Fruit fly (Drosophila melanogaster) whole organism, embryonic: Measurements from ENCODE around the gene Fnta.

Experiments
- ATbp ChIP-seq: fragments of 200-800 bp; sonication (Bioruptor generic); optimal IDR thresholded peaks from 2 replicates; lab custom pipeline; 2017; ENCODE audit warnings: missing biosample characterization, mild to moderate bottlenecking, missing genetic modification characterization, missing genetic modification reagents
- B-H2 ChIP-seq: fragments of 200-800 bp; sonication (Bioruptor generic); optimal IDR thresholded peaks from 2 replicates; lab custom pipeline; 2018; ENCODE audit warnings: missing biosample characterization, mild to moderate bottlenecking, missing genetic modification characterization
- CG11093 ChIP-seq: fragments of 200-800 bp; sonication (Bioruptor generic); IDR thresholded peaks from 3 replicates; pipeline ENCODE4 v1.3.6; 2022; ENCODE audit warnings: missing biosample characterization, missing genetic modification characterization
- CG11560 ChIP-seq: fragments of 200-800 bp; sonication (Bioruptor generic); IDR thresholded peaks from 3 replicates; pipeline ENCODE4 v1.3.6; 2022; ENCODE audit warnings: missing biosample characterization, missing genetic modification characterization
- CG11695 ChIP-seq: fragments of 200-800 bp; sonication (Bioruptor generic); IDR thresholded peaks from 3 replicates; pipeline ENCODE4 v1.3.6; 2022; ENCODE audit warnings: missing biosample characterization, missing genetic modification characterization
- CG14050 ChIP-seq: fragments of 200-800 bp; sonication (Bioruptor generic); IDR thresholded peaks from 3 replicates; pipeline ENCODE4 v1.3.6; 2022; ENCODE audit warnings: missing biosample characterization, missing genetic modification characterization
- CG14441 ChIP-seq: fragments of 200-800 bp; sonication (Bioruptor generic); IDR thresholded peaks from 2 replicates; pipeline ENCODE4 v1.3.6; 2022; ENCODE audit warnings: missing biosample characterization, missing genetic modification characterization
- CG16815 ChIP-seq: fragments of 200-800 bp; sonication (Bioruptor generic); optimal IDR thresholded peaks from 3 replicates; lab custom pipeline; 2017; ENCODE audit warnings: missing biosample characterization, mild to moderate bottlenecking, missing genetic modification characterization
- CG17568 ChIP-seq: fragments of 200-800 bp; sonication (Bioruptor generic); optimal IDR thresholded peaks from 2 replicates; lab custom pipeline; 2018; ENCODE audit warnings: missing biosample characterization, mild to moderate bottlenecking, missing genetic modification characterization, moderate library complexity
- CG18599 ChIP-seq: fragments of 200-800 bp; sonication (Bioruptor generic); optimal IDR thresholded peaks from 3 replicates; lab custom pipeline; 2017; ENCODE audit warnings: missing biosample characterization, missing genetic modification characterization, mild to moderate bottlenecking, moderate library complexity, missing genetic modification reagents
- CG2129 ChIP-seq: fragments of 200-800 bp; sonication (Bioruptor generic); IDR thresholded peaks from 2 replicates; pipeline ENCODE4 v1.3.6; 2022; ENCODE audit warnings: missing biosample characterization, missing genetic modification characterization; ENCODE audit not compliant: partially characterized antibody
- CG33557 ChIP-seq: fragments of 200-800 bp; sonication (Bioruptor generic); optimal IDR thresholded peaks from 2 replicates; lab custom pipeline; 2019; ENCODE audit warnings: missing biosample characterization, mild to moderate bottlenecking, missing genetic modification characterization, moderate library complexity
- CG5180 ChIP-seq: fragments of 200-800 bp; sonication (Bioruptor generic); optimal IDR thresholded peaks from 3 replicates; lab custom pipeline; 2017; ENCODE audit warnings: missing biosample characterization, missing genetic modification characterization, mild to moderate bottlenecking, moderate library complexity, missing genetic modification reagents
- CG7556 ChIP-seq: fragments of 200-800 bp; sonication (Bioruptor generic); optimal IDR thresholded peaks from 2 replicates; lab custom pipeline; 2017; ENCODE audit warnings: missing biosample characterization, mild to moderate bottlenecking, missing genetic modification characterization
- Doc3 ChIP-seq: fragments of 200-800 bp; sonication (Bioruptor generic); IDR thresholded peaks from 3 replicates; pipeline ENCODE4 v1.3.6; 2022; ENCODE audit warnings: missing biosample characterization, missing genetic modification characterization; ENCODE audit not compliant: partially characterized antibody
- E2f2 ChIP-seq: fragments of 200-800 bp; sonication (Bioruptor generic); IDR thresholded peaks from 2 replicates; pipeline ENCODE4 v1.3.6; 2022; ENCODE audit warnings: missing biosample characterization, missing genetic modification characterization
- Gug ChIP-seq: fragments of 200-800 bp; sonication (Bioruptor generic); IDR thresholded peaks from 4 replicates; pipeline ENCODE4 v1.3.6; 2022; ENCODE audit warnings: missing biosample characterization, missing genetic modification characterization
- Hr78 ChIP-seq, 2 experiments: fragments of 200-800 bp in 1 of 2; fragments of >200 bp in 1 of 2; sonication (Bioruptor generic) in 1 of 2; optimal IDR thresholded peaks; 2 replicates each; lab custom pipeline; 2017 to 2019; ENCODE audit warnings: missing biosample characterization in 2 of 2, missing genetic modification characterization in 2 of 2, mild to moderate bottlenecking in 1 of 2, moderate library complexity in 1 of 2
- Mad ChIP-seq: fragments of 200-800 bp; sonication (Bioruptor generic); optimal IDR thresholded peaks from 2 replicates; lab custom pipeline; 2016; ENCODE audit warnings: missing biosample characterization, missing genetic modification characterization
- Med ChIP-seq: fragments of 200-800 bp; sonication (Bioruptor generic); peaks from one replicate; lab custom pipeline; 2016; ENCODE audit warnings: missing biosample characterization, missing genetic modification characterization, mild to moderate bottlenecking, inconsistent platforms, moderate library complexity
- Mrtf ChIP-seq: fragments of 200-800 bp; sonication (Bioruptor generic); IDR thresholded peaks from 3 replicates; pipeline ENCODE4 v1.3.6; 2022; ENCODE audit warnings: missing biosample characterization, missing genetic modification characterization
- Myb ChIP-seq: fragments of 200-800 bp; sonication (Bioruptor generic); optimal IDR thresholded peaks from 2 replicates; lab custom pipeline; 2016; ENCODE audit warnings: missing biosample characterization, missing genetic modification characterization
- NC2α ChIP-seq: fragments of 200-800 bp; sonication (Bioruptor generic); optimal IDR thresholded peaks from 2 replicates; lab custom pipeline; 2016; ENCODE audit warnings: missing biosample characterization, missing genetic modification characterization
- Neu2 ChIP-seq: fragments of 200-800 bp; sonication (Bioruptor generic); optimal IDR thresholded peaks from 3 replicates; lab custom pipeline; 2016; ENCODE audit warnings: missing biosample characterization, missing genetic modification characterization, borderline replicate concordance
- Sry-β ChIP-seq: fragments of 200-800 bp; sonication (Bioruptor generic); optimal IDR thresholded peaks from 2 replicates; lab custom pipeline; 2018; ENCODE audit warnings: missing biosample characterization, mild to moderate bottlenecking, missing genetic modification characterization, moderate library complexity
- Taf1 ChIP-seq: fragments of 200-800 bp; sonication (Bioruptor generic); IDR thresholded peaks from 2 replicates; pipeline ENCODE4 v1.3.6; 2022; ENCODE audit warnings: missing biosample characterization, missing genetic modification characterization
- Vsx1 ChIP-seq: fragments of 200-800 bp; sonication (Bioruptor generic); optimal IDR thresholded peaks from 2 replicates; lab custom pipeline; 2017; ENCODE audit warnings: missing biosample characterization, mild to moderate bottlenecking, missing genetic modification characterization, missing genetic modification reagents
- ab ChIP-seq: fragments of 200-800 bp; sonication (Bioruptor generic); optimal IDR thresholded peaks from 2 replicates; lab custom pipeline; 2016; ENCODE audit warnings: missing biosample characterization, missing genetic modification characterization
- aop ChIP-seq: fragments of 200-800 bp; sonication (Bioruptor generic); IDR thresholded peaks from 2 replicates; pipeline ENCODE4 v1.3.6; 2022; ENCODE audit warnings: missing biosample characterization, missing genetic modification characterization
- ara ChIP-seq: fragments of 200-800 bp; sonication (Bioruptor generic); IDR thresholded peaks from 2 replicates; pipeline ENCODE4 v1.3.6; 2022; ENCODE audit warnings: missing biosample characterization, missing genetic modification characterization
- bbx ChIP-seq: fragments of 200-800 bp; sonication (Bioruptor generic); IDR thresholded peaks from 2 replicates; pipeline ENCODE4 v1.3.6; 2022; ENCODE audit warnings: missing biosample characterization, missing genetic modification characterization; ENCODE audit not compliant: partially characterized antibody
- crc ChIP-seq: fragments of 200-800 bp; sonication (Bioruptor generic); optimal IDR thresholded peaks from 2 replicates; lab custom pipeline; 2016; ENCODE audit warnings: missing biosample characterization, missing genetic modification characterization
- ewg ChIP-seq: fragments of 200-800 bp; sonication (Bioruptor generic); optimal IDR thresholded peaks from 3 replicates; lab custom pipeline; 2017; ENCODE audit warnings: mild to moderate bottlenecking, missing biosample characterization, missing genetic modification reagents, missing genetic modification characterization
- fd64A ChIP-seq: fragments of 200-800 bp; sonication (Bioruptor generic); optimal IDR thresholded peaks from 3 replicates; lab custom pipeline; 2018; ENCODE audit warnings: missing biosample characterization, mild to moderate bottlenecking, missing genetic modification characterization
- gt ChIP-seq: fragments of 200-800 bp; sonication (Bioruptor generic); IDR thresholded peaks from 2 replicates; pipeline ENCODE4 v1.3.6; 2022; ENCODE audit warnings: missing biosample characterization, missing genetic modification characterization
- ham ChIP-seq: fragments of 200-800 bp; sonication (Bioruptor generic); IDR thresholded peaks from 2 replicates; pipeline ENCODE4 v1.3.6; 2022; ENCODE audit warnings: missing biosample characterization, missing genetic modification characterization
- jumu ChIP-seq: fragments of 200-800 bp; sonication (Bioruptor generic); optimal IDR thresholded peaks from 3 replicates; lab custom pipeline; 2016; ENCODE audit warnings: missing biosample characterization, missing genetic modification characterization
- kah ChIP-seq: fragments of 200-800 bp; sonication (Bioruptor generic); optimal IDR thresholded peaks from 2 replicates; lab custom pipeline; 2018; ENCODE audit warnings: missing biosample characterization, mild to moderate bottlenecking, missing genetic modification characterization
- lmd ChIP-seq: fragments of 200-800 bp; sonication (Bioruptor generic); IDR thresholded peaks from 2 replicates; pipeline ENCODE4 v1.3.6; 2022; ENCODE audit warnings: missing biosample characterization, missing genetic modification characterization
- run ChIP-seq: fragments of 200-800 bp; sonication (Bioruptor generic); optimal IDR thresholded peaks from 3 replicates; lab custom pipeline; 2018; ENCODE audit warnings: missing biosample characterization, mild to moderate bottlenecking, missing genetic modification characterization
- slbo ChIP-seq: fragments of 200-800 bp; sonication (Bioruptor generic); IDR thresholded peaks from 2 replicates; pipeline ENCODE4 v1.3.6; 2022; ENCODE audit warnings: missing biosample characterization, missing genetic modification characterization
- slou ChIP-seq: fragments of 200-800 bp; sonication (Bioruptor generic); optimal IDR thresholded peaks from 3 replicates; lab custom pipeline; 2016; ENCODE audit warnings: missing biosample characterization, missing genetic modification characterization
- stc ChIP-seq: fragments of 200-800 bp; sonication (Bioruptor generic); IDR thresholded peaks from 2 replicates; pipeline ENCODE4 v1.3.6; 2022; ENCODE audit warnings: missing biosample characterization, missing genetic modification characterization
- sug ChIP-seq: fragments of 200-800 bp; optimal IDR thresholded peaks from 2 replicates; lab custom pipeline; 2019; ENCODE audit warnings: missing biosample characterization, mild to moderate bottlenecking, missing genetic modification characterization, moderate library complexity
- tap ChIP-seq: fragments of 200-800 bp; optimal IDR thresholded peaks from 3 replicates; lab custom pipeline; 2019; ENCODE audit warnings: missing biosample characterization, mild to moderate bottlenecking, missing genetic modification characterization, moderate library complexity
- tio ChIP-seq: fragments of 200-800 bp; sonication (Bioruptor generic); optimal IDR thresholded peaks from 2 replicates; lab custom pipeline; 2017; ENCODE audit warnings: missing biosample characterization, missing genetic modification characterization, inconsistent platforms
- tna ChIP-seq: fragments of 200-800 bp; sonication (Bioruptor generic); IDR thresholded peaks from 2 replicates; pipeline ENCODE4 v1.3.6; 2022; ENCODE audit warnings: missing biosample characterization, missing genetic modification characterization; ENCODE audit not compliant: partially characterized antibody
- trh ChIP-seq: fragments of 200-800 bp; sonication (Bioruptor generic); optimal IDR thresholded peaks from 2 replicates; lab custom pipeline; 2016; ENCODE audit warnings: missing biosample characterization, missing genetic modification characterization
- z ChIP-seq: fragments of 200-800 bp; sonication (Bioruptor generic); IDR thresholded peaks from 3 replicates; pipeline ENCODE4 v1.3.6; 2022; ENCODE audit warnings: missing biosample characterization, missing genetic modification characterization
- zfh1 ChIP-seq: fragments of 200-800 bp; sonication (Bioruptor generic); IDR thresholded peaks from 3 replicates; pipeline ENCODE4 v1.3.6; 2022; ENCODE audit warnings: missing biosample characterization, missing genetic modification characterization
- zfh2 ChIP-seq: fragments of 200-800 bp; sonication (Bioruptor generic); optimal IDR thresholded peaks from 2 replicates; lab custom pipeline; 2016; ENCODE audit warnings: missing biosample characterization, missing genetic modification characterization

Fnta gene

DNA sequence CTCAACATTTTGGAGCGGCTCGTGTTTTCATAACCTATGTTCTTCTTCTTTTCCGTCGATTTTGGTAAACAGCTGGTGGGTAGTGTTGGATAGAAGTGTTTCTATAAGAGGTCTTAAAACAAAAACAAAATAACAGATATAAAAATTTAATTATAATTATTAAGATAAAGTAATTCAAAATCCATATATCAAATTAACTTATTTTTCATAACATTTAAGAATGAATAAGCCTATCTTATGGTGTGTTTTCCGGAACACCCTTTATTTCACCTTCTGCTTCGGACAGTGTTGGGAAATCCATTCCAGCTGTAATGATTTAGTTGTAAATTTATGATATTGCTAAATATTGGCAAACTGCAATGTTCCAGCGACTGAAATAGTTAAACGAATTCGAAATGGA, 19.9 kb upstream of the Fnta start, which contains the start of the genes mRpS2 and Mon1 (continued):
- TF ChIP-seq tna (GFP tag; lab: Robert Waterston, UW), result no peak
- peak; percentile 24 for TF ChIP-seq crc (GFP tag; lab: Kevin White, UChicago)
- TF ChIP-seq slou (GFP tag; lab: Kevin White, UChicago), result peak; percentile 90
- TF ChIP-seq ara (GFP tag; lab: Robert Waterston, UW), result peak; percentile 96
- peak; percentile 80 for TF ChIP-seq CG11560 (tag; lab: Robert Waterston, UW)
- peak; percentile 86 for TF ChIP-seq CG11093 (GFP tag; lab: Robert Waterston, UW)
- peak; percentile 82 for TF ChIP-seq gt
- TF ChIP-seq jumu (GFP tag; lab: Kevin White, UChicago), result peak; percentile 60
- peak; percentile 89 for TF ChIP-seq ATbp
- TF ChIP-seq CG2129 (GFP tag; lab: Robert Waterston, UW), result no peak
- peak; percentile 88 for TF ChIP-seq ewg (GFP tag; lab: Kevin White, UChicago)
- TF ChIP-seq sug (tag; lab: Kevin White, UChicago), result peak; percentile 91
- peak; percentile 81 for TF ChIP-seq CG33557 (GFP tag; lab: Kevin White, UChicago)
- peak; percentile 96 for TF ChIP-seq Med
- TF ChIP-seq Mad (GFP tag; lab: Kevin White, UChicago), result peak; percentile 84
- peak; percentile 94 for TF ChIP-seq lmd
- peak; percentile 92 for TF ChIP-seq Taf1 (GFP tag; lab: Robert Waterston, UW)
- peak; percentile 91 for TF ChIP-seq CG7556 (GFP tag; lab: Kevin White, UChicago)
- peak; percentile 83 for TF ChIP-seq CG16815 (GFP tag; lab: Kevin White, UChicago)
- TF ChIP-seq CG17568 (GFP tag; lab: Kevin White, UChicago), result peak; percentile 90
- TF ChIP-seq Mrtf (GFP tag; lab: Robert Waterston, UW), result peak; percentile 86
- no peak for TF ChIP-seq bbx (GFP tag; lab: Robert Waterston, UW)
- peak; percentile 91 for TF ChIP-seq Gug
- TF ChIP-seq Neu2, result no peak
- TF ChIP-seq trh (GFP tag; lab: Kevin White, UChicago), result peak; percentile 84
- peak; percentile 82 for TF ChIP-seq aop (GFP tag; lab: Robert Waterston, UW)
- no peak for TF ChIP-seq Vsx1 (GFP tag; lab: Kevin White, UChicago)
- peak; percentile 74 for TF ChIP-seq CG5180 (GFP tag; lab: Kevin White, UChicago)
- peak; percentile 96 for TF ChIP-seq CG11695
- peak; percentile 92 for TF ChIP-seq B-H2 (GFP tag; lab: Kevin White, UChicago)
- TF ChIP-seq Doc3 (GFP tag; lab: Robert Waterston, UW), result no peak
- peak; percentile 77 for TF ChIP-seq E2f2 (GFP tag; lab: Robert Waterston, UW)
- TF ChIP-seq Hr78 (GFP tag; optimal IDR thresholded peaks at IDR 0.05; lab: Kevin White, UChicago), result peak in 1 of 2 experiments; percentile 78
- TF ChIP-seq fd64A (GFP tag; lab: Kevin White, UChicago), result peak; percentile 37
- TF ChIP-seq CG14441 (GFP tag; lab: Robert Waterston, UW), result peak; percentile 97
- peak; percentile 6 for TF ChIP-seq NC2α (GFP tag; lab: Kevin White, UChicago)
- TF ChIP-seq kah (GFP tag; lab: Kevin White, UChicago), result peak; percentile 70
- TF ChIP-seq Sry-β, result peak; percentile 45
- TF ChIP-seq z, result peak; percentile 31; the same call in 1 of the 3 replicates
- TF ChIP-seq run, result peak; percentile 79
- TF ChIP-seq Myb (GFP tag; lab: Kevin White, UChicago), result peak; percentile 21
- TF ChIP-seq tio (GFP tag; lab: Kevin White, UChicago), result peak; percentile 93
- peak; percentile 97 for TF ChIP-seq CG18599 (GFP tag; lab: Kevin White, UChicago)
- peak; percentile 79 for TF ChIP-seq ham (GFP tag; lab: Robert Waterston, UW)
- TF ChIP-seq zfh2 (GFP tag; lab: Kevin White, UChicago), result peak; percentile 84
- TF ChIP-seq slbo (GFP tag; lab: Robert Waterston, UW), result peak; percentile 98
- peak; percentile 94 for TF ChIP-seq CG14050 (GFP tag; lab: Robert Waterston, UW)
- TF ChIP-seq tap (tag; lab: Kevin White, UChicago), result peak; percentile 94
- TF ChIP-seq ab (GFP tag; lab: Kevin White, UChicago), result peak; percentile 60
- peak; percentile 95 for TF ChIP-seq zfh1 (GFP tag; lab: Robert Waterston, UW)
- peak; percentile 98 for TF ChIP-seq stc (GFP tag; lab: Robert Waterston, UW)
